Worm (Caenorhabditis elegans) whole organism, L2 larva: Measurements from ENCODE around the gene cnc-5.

Source experiments
- C34F6.9 ChIP-seq: fragments of 150-350 bp; optimal IDR thresholded peaks from 2 replicates; lab custom pipeline; 2014; ENCODE audit warnings: missing biosample characterization, missing genetic modification characterization
- F13H6.1 ChIP-seq: sonication (generic microtip); optimal IDR thresholded peaks from 2 replicates; lab custom pipeline; 2016; ENCODE audit warnings: missing genetic modification characterization, missing compliant biosample characterization
- Y55F3AM.14 ChIP-seq: fragments of 200-800 bp; sonication (Bioruptor generic); optimal IDR thresholded peaks from 2 replicates; lab custom pipeline; 2018; ENCODE audit warnings: mild to moderate bottlenecking, missing genetic modification characterization, missing compliant biosample characterization
- ZK546.5 ChIP-seq: sonication (generic microtip); optimal IDR thresholded peaks from 2 replicates; lab custom pipeline; 2017; ENCODE audit warnings: missing biosample characterization, missing genetic modification characterization
- aly-2 ChIP-seq: fragments of 150-350 bp; optimal IDR thresholded peaks from 2 replicates; lab custom pipeline; 2014; ENCODE audit warnings: missing biosample characterization, missing genetic modification characterization
- ama-1 ChIP-seq: fragments of 150-350 bp; optimal IDR thresholded peaks from 2 replicates; lab custom pipeline; 2018; ENCODE audit warnings: inconsistent platforms
- ceh-16 ChIP-seq: fragments of 150-350 bp; optimal IDR thresholded peaks from 2 replicates; lab custom pipeline; 2014; ENCODE audit warnings: missing biosample characterization, missing genetic modification characterization
- ceh-82 ChIP-seq: fragments of 150-350 bp; optimal IDR thresholded peaks from 2 replicates; lab custom pipeline; 2014; ENCODE audit warnings: missing biosample characterization, missing genetic modification characterization
- crh-2 ChIP-seq: sonication (generic microtip); optimal IDR thresholded peaks from 2 replicates; lab custom pipeline; 2017; ENCODE audit warnings: missing biosample characterization, missing genetic modification characterization
- elt-1 ChIP-seq: fragments of 150-350 bp; optimal IDR thresholded peaks from 2 replicates; lab custom pipeline; 2014; ENCODE audit warnings: missing biosample characterization, missing genetic modification characterization
- elt-3 ChIP-seq: sonication (generic microtip); optimal IDR thresholded peaks from 2 replicates; lab custom pipeline; 2017; ENCODE audit warnings: missing biosample characterization, missing genetic modification characterization
- gmeb-1 ChIP-seq: fragments of 150-350 bp; optimal IDR thresholded peaks from 2 replicates; lab custom pipeline; 2014; ENCODE audit warnings: missing biosample characterization, missing genetic modification characterization
- lin-39 ChIP-seq: fragments of 150-350 bp; optimal IDR thresholded peaks from 2 replicates; lab custom pipeline; 2014; ENCODE audit warnings: missing biosample characterization, missing genetic modification reagents, missing genetic modification characterization
- lsy-2 ChIP-seq, 2 experiments: fragments of 150-350 bp in 1 of 2; sonication (generic microtip) in 1 of 2; optimal IDR thresholded peaks; 2 replicates each; lab custom pipeline; 2014 to 2017; ENCODE audit warnings: missing biosample characterization in 2 of 2, missing genetic modification characterization in 2 of 2
- mab-5 ChIP-seq: fragments of 150-350 bp; optimal IDR thresholded peaks from 2 replicates; lab custom pipeline; 2014; ENCODE audit warnings: missing biosample characterization, missing genetic modification characterization
- mbf-1 ChIP-seq: sonication (generic microtip); optimal IDR thresholded peaks from 2 replicates; lab custom pipeline; 2017; ENCODE audit warnings: missing biosample characterization, missing genetic modification characterization
- mdl-1 ChIP-seq, 2 experiments: fragments of 150-350 bp in 1 of 2; sonication (generic microtip) in 1 of 2; optimal IDR thresholded peaks; 2 replicates each; lab custom pipeline; 2017; ENCODE audit warnings: missing biosample characterization in 2 of 2, missing genetic modification characterization in 2 of 2
- nhr-10 ChIP-seq: sonication (generic microtip); optimal IDR thresholded peaks from 2 replicates; lab custom pipeline; 2017; ENCODE audit warnings: missing biosample characterization, missing genetic modification characterization
- nhr-12 ChIP-seq: fragments of 150-350 bp; optimal IDR thresholded peaks from 2 replicates; lab custom pipeline; 2014; ENCODE audit warnings: missing biosample characterization, missing genetic modification characterization
- nhr-129 ChIP-seq: fragments of 150-350 bp; optimal IDR thresholded peaks from 2 replicates; lab custom pipeline; 2014; ENCODE audit warnings: missing biosample characterization, missing genetic modification characterization
- nhr-21 ChIP-seq: fragments of 150-350 bp; optimal IDR thresholded peaks from 2 replicates; lab custom pipeline; 2014; ENCODE audit warnings: missing biosample characterization, missing genetic modification characterization
- nhr-23 ChIP-seq: fragments of 150-350 bp; optimal IDR thresholded peaks from 2 replicates; lab custom pipeline; 2014; ENCODE audit warnings: missing biosample characterization, missing genetic modification reagents, missing genetic modification characterization
- nhr-6 ChIP-seq: fragments of 150-350 bp; optimal IDR thresholded peaks from 2 replicates; lab custom pipeline; 2014; ENCODE audit warnings: missing biosample characterization, missing genetic modification characterization
- nhr-77 ChIP-seq: fragments of 150-350 bp; optimal IDR thresholded peaks from 2 replicates; lab custom pipeline; 2014; ENCODE audit warnings: missing biosample characterization, missing genetic modification characterization
- peb-1 ChIP-seq: fragments of 150-350 bp; optimal IDR thresholded peaks from 2 replicates; lab custom pipeline; 2014; ENCODE audit warnings: missing biosample characterization, missing genetic modification characterization
- sem-4 ChIP-seq: fragments of 150-350 bp; optimal IDR thresholded peaks from 2 replicates; lab custom pipeline; 2014; ENCODE audit warnings: missing biosample characterization, missing genetic modification reagents, missing genetic modification characterization
- skn-1 ChIP-seq: sonication (generic microtip); optimal IDR thresholded peaks from 2 replicates; lab custom pipeline; 2017; ENCODE audit warnings: missing biosample characterization, missing genetic modification characterization
- sma-3 ChIP-seq: sonication (generic microtip); optimal IDR thresholded peaks from 2 replicates; lab custom pipeline; 2016; ENCODE audit warnings: missing genetic modification reagents, missing genetic modification characterization, missing compliant biosample characterization
- sma-9 ChIP-seq, 2 experiments: fragments of 150-350 bp in 1 of 2; sonication (generic microtip) in 1 of 2; optimal IDR thresholded peaks; 2 replicates each; lab custom pipeline; 2014 to 2016; ENCODE audit warnings: missing genetic modification characterization in 2 of 2, mild to moderate bottlenecking in 1 of 2, missing biosample characterization in 1 of 2, missing compliant biosample characterization in 1 of 2, missing genetic modification reagents in 1 of 2, moderate library complexity in 1 of 2
- snpc-4 ChIP-seq: fragments of 150-350 bp; optimal IDR thresholded peaks from 2 replicates; lab custom pipeline; 2014; ENCODE audit warnings: missing biosample characterization, missing genetic modification characterization
- unc-39 ChIP-seq: fragments of 150-350 bp; optimal IDR thresholded peaks from 2 replicates; lab custom pipeline; 2014; ENCODE audit warnings: missing biosample characterization, missing genetic modification characterization
- unc-62 ChIP-seq: fragments of 150-350 bp; optimal IDR thresholded peaks from 2 replicates; lab custom pipeline; 2014; ENCODE audit warnings: missing biosample characterization, missing genetic modification reagents, missing genetic modification characterization
- zag-1 ChIP-seq: fragments of 150-350 bp; optimal IDR thresholded peaks from 2 replicates; lab custom pipeline; 2014; ENCODE audit warnings: missing biosample characterization, missing genetic modification characterization
- ztf-1 ChIP-seq: fragments of 200-800 bp; sonication (Bioruptor generic); conservative IDR thresholded peaks from 2 replicates; pipeline ENCODE4 v1.3.6; 2022; ENCODE audit warnings: missing genetic modification characterization, missing compliant biosample characterization
- ztf-4 ChIP-seq: fragments of 150-350 bp; optimal IDR thresholded peaks from 2 replicates; lab custom pipeline; 2014; ENCODE audit warnings: missing biosample characterization, missing genetic modification characterization

Gene cnc-5

ce11 chrV:1447079-1447478 lies 1.9 kb downstream of the cnc-5 start, which contains the start of gene cnc-4:
Gene cnc-4, plus strand, starts transcription at chrV:1447195.
- peak; percentile 56 for TF ChIP-seq sma-3 (GFP tag; lab: Kevin White, UChicago)
- TF ChIP-seq ztf-4 = no peak
- peak; percentile 79 for TF ChIP-seq ama-1 (lab: Kevin White, UChicago)
- TF ChIP-seq ZK546.5 (tag; lab: Kevin White, UChicago) = no peak

- TF ChIP-seq ztf-1 (no peak), lsy-2 (tag; optimal IDR thresholded peaks at IDR 0.05; lab: Kevin White, UChicago) (no peak), ama-1 (lab: Kevin White, UChicago) (peak; percentile 50), nhr-21 (tag; lab: Kevin White, UChicago) (peak; percentile 34), snpc-4 (tag; lab: Kevin White, UChicago) (no peak), ztf-4 (no peak), mbf-1 (no peak), mdl-1 (tag; optimal IDR thresholded peaks at IDR 0.05; lab: Kevin White, UChicago) (no peak), ceh-82 (no peak), sma-3 (GFP tag; lab: Kevin White, UChicago) (peak; percentile 68), lin-39 (tag; lab: Kevin White, UChicago) (no peak), F13H6.1 (tag; lab: Kevin White, UChicago) (no peak), sem-4 (no peak), nhr-23 (tag; lab: Kevin White, UChicago) (no peak), elt-3 (tag; lab: Kevin White, UChicago) (no peak), nhr-12 (no peak), unc-39 (tag; lab: Kevin White, UChicago) (no peak), aly-2 (tag; lab: Kevin White, UChicago) (no peak), unc-62 (GFP tag; lab: Kevin White, UChicago) (no peak), sma-9 (GFP tag; optimal IDR thresholded peaks at IDR 0.05; lab: Kevin White, UChicago) (no peak), sma-9 (tag; optimal IDR thresholded peaks at IDR 0.05; lab: Kevin White, UChicago) (no peak), gmeb-1 (tag; lab: Kevin White, UChicago) (no peak)
- TF ChIP-seq, all 48 proteins: peak for 3
These were observed 2.5 kb downstream of the cnc-5 start, which contains the start of gene cnc-3 for ce11 chrV:1447724-1448123. Gene cnc-3, plus strand, starts transcription at chrV:1448004.

ce11 chrV:1450160-1450559 lies 5.0 kb downstream of the cnc-5 start, which contains the start of gene cnc-2:
Gene cnc-2, minus strand, starts transcription at chrV:1450183.
- TF ChIP-seq F13H6.1 (tag; lab: Kevin White, UChicago) = no peak
- no peak for TF ChIP-seq Y55F3AM.14 (GFP tag; lab: Kevin White, UChicago)
- TF ChIP-seq nhr-21 (tag; lab: Kevin White, UChicago) = peak; percentile 9
- TF ChIP-seq sma-3 (GFP tag; lab: Kevin White, UChicago) = peak; percentile 52
- TF ChIP-seq nhr-12 = no peak
- TF ChIP-seq nhr-6 = no peak
- no peak for TF ChIP-seq nhr-77
- no peak for TF ChIP-seq elt-1 (tag; lab: Kevin White, UChicago)
- no peak for TF ChIP-seq nhr-23 (tag; lab: Kevin White, UChicago)
- no peak for TF ChIP-seq skn-1 (tag; lab: Kevin White, UChicago)
- no peak for TF ChIP-seq ceh-16 (tag; lab: Kevin White, UChicago)

ce11 chrV:1451334-1451733 lies 6.2 kb downstream of the cnc-5 start, which contains the start of gene srj-23:
Gene srj-23, plus strand, starts transcription at chrV:1451634.
- TF ChIP-seq sma-9 (GFP tag; optimal IDR thresholded peaks at IDR 0.05; lab: Kevin White, UChicago) (no peak), sma-9 (tag; optimal IDR thresholded peaks at IDR 0.05; lab: Kevin White, UChicago) (no peak), ZK546.5 (tag; lab: Kevin White, UChicago) (no peak)

ce11 chrV:1454762-1455161 lies 9.6 kb downstream of the cnc-5 start, which contains the start of gene chil-14:
Gene chil-14, plus strand, starts transcription at chrV:1455062.
- TF ChIP-seq zag-1 (tag; lab: Kevin White, UChicago) (no peak), ceh-16 (tag; lab: Kevin White, UChicago) (no peak), C34F6.9 (no peak), mab-5 (tag; lab: Kevin White, UChicago) (no peak), peb-1 (tag; lab: Kevin White, UChicago) (no peak), Y55F3AM.14 (GFP tag; lab: Kevin White, UChicago) (no peak), nhr-21 (tag; lab: Kevin White, UChicago) (no peak), crh-2 (tag; lab: Kevin White, UChicago) (no peak), nhr-77 (no peak), nhr-129 (tag; lab: Kevin White, UChicago) (no peak), elt-1 (tag; lab: Kevin White, UChicago) (no peak), nhr-10 (tag; lab: Kevin White, UChicago) (no peak), lin-39 (tag; lab: Kevin White, UChicago) (no peak)
